Worm (Caenorhabditis elegans) whole organism, mixed stage, embryonic: ENCODE measurements around the gene Y54G9A.5.
A peak's percentile ranks its signal among the peaks of the same experiment; 100 is the strongest.

Experiments
- M03D4.4 ChIP-seq: sonication (generic microtip); optimal IDR thresholded peaks from 2 replicates; lab custom pipeline; 2017; ENCODE audit warnings: mild to moderate bottlenecking, missing genetic modification characterization, missing compliant biosample characterization
- bed-3 ChIP-seq: fragments of 200-800 bp; sonication (Bioruptor generic); optimal IDR thresholded peaks from 3 replicates; lab custom pipeline; 2018; ENCODE audit warnings: mild to moderate bottlenecking, missing genetic modification characterization, moderate library complexity, missing compliant biosample characterization
- ceh-39 ChIP-seq: fragments of 150-350 bp; optimal IDR thresholded peaks from 2 replicates; lab custom pipeline; 2014; ENCODE audit warnings: missing biosample characterization, missing genetic modification characterization
- ceh-43 ChIP-seq: fragments of 200-800 bp; sonication (Bioruptor generic); optimal IDR thresholded peaks from 2 replicates; lab custom pipeline; 2018; ENCODE audit warnings: mild to moderate bottlenecking, missing genetic modification characterization, moderate library complexity, missing compliant biosample characterization
- ceh-83 ChIP-seq: fragments of 200-800 bp; sonication (Bioruptor generic); optimal IDR thresholded peaks from 2 replicates; lab custom pipeline; 2018; ENCODE audit warnings: mild to moderate bottlenecking, missing genetic modification characterization, missing compliant biosample characterization
- ces-1 ChIP-seq: fragments of 150-350 bp; optimal IDR thresholded peaks from 2 replicates; lab custom pipeline; 2014; ENCODE audit warnings: missing biosample characterization, missing genetic modification reagents, missing genetic modification characterization
- cnd-1 ChIP-seq: fragments of 200-800 bp; sonication (Bioruptor generic); optimal IDR thresholded peaks from 2 replicates; lab custom pipeline; 2018; ENCODE audit warnings: mild to moderate bottlenecking, missing genetic modification characterization, missing compliant biosample characterization
- drap-1 ChIP-seq: fragments of 200-800 bp; sonication (Bioruptor generic); optimal IDR thresholded peaks from 3 replicates; lab custom pipeline; 2018; ENCODE audit warnings: mild to moderate bottlenecking, missing genetic modification characterization, missing compliant biosample characterization
- elt-1 ChIP-seq: sonication (generic microtip); optimal IDR thresholded peaks from 2 replicates; lab custom pipeline; 2017; ENCODE audit warnings: missing genetic modification characterization, mild to moderate bottlenecking, missing compliant biosample characterization, antibody characterized with exemption, moderate library complexity, borderline replicate concordance; ENCODE audit not compliant: insufficient read depth
- elt-3 ChIP-seq: fragments of 150-350 bp; optimal IDR thresholded peaks from 2 replicates; lab custom pipeline; 2014; ENCODE audit warnings: missing biosample characterization, missing genetic modification characterization
- flh-1 ChIP-seq: fragments of 200-800 bp; sonication (Bioruptor generic); optimal IDR thresholded peaks from 2 replicates; lab custom pipeline; 2018; ENCODE audit warnings: mild to moderate bottlenecking, missing genetic modification characterization, moderate library complexity, missing compliant biosample characterization
- ham-2 ChIP-seq: fragments of 200-800 bp; sonication (Bioruptor generic); optimal IDR thresholded peaks from 2 replicates; lab custom pipeline; 2018; ENCODE audit warnings: mild to moderate bottlenecking, missing genetic modification characterization, missing compliant biosample characterization
- lin-13 ChIP-seq: fragments of 150-350 bp; optimal IDR thresholded peaks from 2 replicates; lab custom pipeline; 2014; ENCODE audit warnings: missing biosample characterization, missing genetic modification characterization
- lin-32 ChIP-seq: fragments of 200-800 bp; sonication (Bioruptor generic); optimal IDR thresholded peaks from 2 replicates; lab custom pipeline; 2018; ENCODE audit warnings: mild to moderate bottlenecking, missing genetic modification characterization, missing compliant biosample characterization
- lsy-2 ChIP-seq: fragments of 150-350 bp; optimal IDR thresholded peaks from 2 replicates; lab custom pipeline; 2014; ENCODE audit warnings: missing biosample characterization, missing genetic modification characterization
- mep-1 ChIP-seq: fragments of 150-350 bp; optimal IDR thresholded peaks from 2 replicates; lab custom pipeline; 2017; ENCODE audit warnings: missing biosample characterization, missing genetic modification reagents, missing genetic modification characterization, inconsistent platforms
- mls-2 ChIP-seq: sonication (generic microtip); optimal IDR thresholded peaks from 2 replicates; lab custom pipeline; 2016; ENCODE audit warnings: mild to moderate bottlenecking, missing genetic modification characterization, moderate library complexity, missing compliant biosample characterization
- nhr-12 ChIP-seq: fragments of 150-350 bp; optimal IDR thresholded peaks from 2 replicates; lab custom pipeline; 2014; ENCODE audit warnings: missing biosample characterization, missing genetic modification characterization
- nhr-2 ChIP-seq: fragments of 150-350 bp; optimal IDR thresholded peaks from 2 replicates; lab custom pipeline; 2014; ENCODE audit warnings: missing biosample characterization, missing genetic modification characterization
- nhr-237 ChIP-seq: fragments of 150-350 bp; optimal IDR thresholded peaks from 2 replicates; lab custom pipeline; 2014; ENCODE audit warnings: missing biosample characterization, missing genetic modification characterization
- nhr-28 ChIP-seq: fragments of 150-350 bp; optimal IDR thresholded peaks from 2 replicates; lab custom pipeline; 2014; ENCODE audit warnings: missing biosample characterization, missing genetic modification characterization
- nhr-76 ChIP-seq: sonication (generic microtip); optimal IDR thresholded peaks from 2 replicates; lab custom pipeline; 2017; ENCODE audit warnings: missing biosample characterization, missing genetic modification characterization
- pha-4 ChIP-seq: fragments of 150-350 bp; optimal IDR thresholded peaks from 2 replicates; lab custom pipeline; 2018; ENCODE audit warnings: missing biosample characterization, missing genetic modification reagents, missing genetic modification characterization
- sem-2 ChIP-seq: fragments of 200-800 bp; sonication (Bioruptor generic); optimal IDR thresholded peaks from 2 replicates; lab custom pipeline; 2018; ENCODE audit warnings: mild to moderate bottlenecking, missing genetic modification characterization, missing compliant biosample characterization
- snpc-4 ChIP-seq: fragments of 150-350 bp; optimal IDR thresholded peaks from 2 replicates; lab custom pipeline; 2014; ENCODE audit warnings: missing biosample characterization, missing genetic modification characterization
- sptf-1 ChIP-seq: sonication (generic microtip); optimal IDR thresholded peaks from 2 replicates; lab custom pipeline; 2017; ENCODE audit warnings: mild to moderate bottlenecking, missing genetic modification characterization, moderate library complexity, missing compliant biosample characterization
- tbx-8 ChIP-seq: fragments of 200-800 bp; sonication (Bioruptor generic); optimal IDR thresholded peaks from 2 replicates; lab custom pipeline; 2018; ENCODE audit warnings: mild to moderate bottlenecking, missing genetic modification characterization, moderate library complexity, missing compliant biosample characterization
- unc-120 ChIP-seq: sonication (generic microtip); optimal IDR thresholded peaks from 2 replicates; lab custom pipeline; 2017; ENCODE audit warnings: missing genetic modification characterization, missing compliant biosample characterization; ENCODE audit not compliant: poor library complexity, severe bottlenecking
- unc-39 ChIP-seq: fragments of 150-350 bp; optimal IDR thresholded peaks from 2 replicates; lab custom pipeline; 2014; ENCODE audit warnings: missing biosample characterization, missing genetic modification characterization
- unc-62 ChIP-seq: fragments of 150-350 bp; optimal IDR thresholded peaks from 2 replicates; lab custom pipeline; 2014; ENCODE audit warnings: missing biosample characterization, missing genetic modification reagents, missing genetic modification characterization
- zip-8 ChIP-seq: fragments of 150-350 bp; optimal IDR thresholded peaks from 2 replicates; lab custom pipeline; 2014; ENCODE audit warnings: missing biosample characterization, missing genetic modification characterization
- ztf-11 ChIP-seq: fragments of 150-350 bp; optimal IDR thresholded peaks from 2 replicates; lab custom pipeline; 2014; ENCODE audit warnings: missing biosample characterization, missing genetic modification characterization

Y54G9A.5 gene

DNA sequence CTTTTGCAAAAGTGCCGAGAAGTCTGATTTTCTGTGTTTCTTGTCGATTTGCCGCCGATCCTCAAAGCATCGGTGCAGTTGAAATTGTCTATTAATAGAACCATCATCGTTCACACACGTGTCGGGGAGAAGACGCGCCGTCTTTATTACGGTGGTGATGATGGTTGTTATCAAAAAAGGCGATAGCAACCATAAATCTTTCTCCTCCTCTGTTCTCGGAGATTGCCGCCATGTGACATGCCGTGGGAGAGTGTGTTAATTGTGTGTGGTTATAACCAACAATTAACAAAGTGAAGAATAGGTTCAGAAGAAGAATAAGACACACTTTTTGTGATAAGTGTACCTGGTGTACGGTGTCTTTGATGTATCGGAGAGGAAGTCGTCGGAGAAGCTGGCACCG lies 41.7 kb upstream of the Y54G9A.5 start:
- no peak for TF ChIP-seq ceh-43 (GFP tag; lab: Kevin White, UChicago)
- TF ChIP-seq ceh-39 (tag; lab: Kevin White, UChicago) = no peak
- no peak for TF ChIP-seq ceh-83 (GFP tag; lab: Kevin White, UChicago)
- no peak for TF ChIP-seq zip-8 (tag; lab: Kevin White, UChicago)
- no peak for TF ChIP-seq mls-2 (tag; lab: Kevin White, UChicago)
- no peak for TF ChIP-seq pha-4
- TF ChIP-seq mep-1 (tag; lab: Kevin White, UChicago) = no peak
- TF ChIP-seq nhr-2 (tag; lab: Kevin White, UChicago) = no peak
- no peak for TF ChIP-seq lin-32 (GFP tag; lab: Kevin White, UChicago)
- no peak for TF ChIP-seq nhr-76
- no peak for TF ChIP-seq unc-39 (tag; lab: Kevin White, UChicago)
- TF ChIP-seq ztf-11 (tag; lab: Kevin White, UChicago) = no peak
- no peak for TF ChIP-seq sem-2
- no peak for TF ChIP-seq lin-13 (tag; lab: Kevin White, UChicago)
- no peak for TF ChIP-seq bed-3
- no peak for TF ChIP-seq ces-1 (GFP tag; lab: Kevin White, UChicago)
- TF ChIP-seq nhr-237 = no peak
- no peak for TF ChIP-seq sptf-1 (tag; lab: Kevin White, UChicago)
- no peak for TF ChIP-seq ham-2 (GFP tag; lab: Kevin White, UChicago)
- TF ChIP-seq elt-3 (tag; lab: Kevin White, UChicago) = no peak

DNA sequence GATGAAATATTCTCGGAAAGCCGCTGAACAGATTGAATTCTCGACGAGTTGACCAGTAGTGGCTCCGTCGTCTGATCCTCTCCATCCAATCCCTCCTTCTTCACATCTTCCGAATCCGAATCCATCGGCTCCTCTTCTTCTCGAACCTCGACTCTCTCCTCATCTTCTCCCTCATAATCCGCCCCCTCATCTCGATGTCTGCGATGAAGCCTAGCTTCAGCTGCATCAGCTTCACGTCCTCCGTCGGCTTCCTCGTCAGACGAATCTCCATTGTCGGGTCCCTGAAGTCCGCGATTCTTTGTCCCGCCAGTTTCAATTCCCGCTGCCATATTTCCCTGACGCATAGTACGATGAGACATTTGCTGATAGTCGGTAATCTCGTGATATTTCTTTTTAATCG lies 37.2 kb upstream of the Y54G9A.5 start:
- TF ChIP-seq mep-1 (tag; lab: Kevin White, UChicago) (no peak), snpc-4 (tag; lab: Kevin White, UChicago) (no peak), ceh-83 (GFP tag; lab: Kevin White, UChicago) (no peak), ces-1 (GFP tag; lab: Kevin White, UChicago) (no peak), M03D4.4 (tag; lab: Kevin White, UChicago) (no peak), unc-39 (tag; lab: Kevin White, UChicago) (no peak), ceh-43 (GFP tag; lab: Kevin White, UChicago) (no peak), lin-32 (GFP tag; lab: Kevin White, UChicago) (no peak), sptf-1 (tag; lab: Kevin White, UChicago) (no peak), lin-13 (tag; lab: Kevin White, UChicago) (no peak), bed-3 (no peak), elt-3 (tag; lab: Kevin White, UChicago) (no peak)

DNA sequence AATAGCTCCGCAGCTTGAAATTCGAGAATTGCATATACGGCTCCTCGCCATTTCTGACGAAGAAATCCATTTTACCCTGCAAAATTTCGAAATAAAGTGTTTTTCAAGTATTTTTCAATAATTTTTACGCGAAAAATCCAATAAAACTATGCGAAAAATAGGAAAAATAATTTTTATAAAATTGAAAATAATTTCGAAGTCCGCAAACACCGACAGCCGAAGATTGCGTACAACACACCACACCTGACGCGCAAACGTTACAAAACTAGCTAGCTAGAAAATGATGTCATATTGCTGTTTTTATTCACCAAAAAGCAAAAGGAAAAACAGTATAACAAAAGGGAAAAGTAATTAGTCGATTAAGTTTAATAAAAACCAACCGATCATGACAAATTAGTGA lies 28.1 kb upstream of the Y54G9A.5 start, which contains the start of gene rpoa-1:
Gene rpoa-1 (minus strand): TSS at position 84 of the 400 bp plus-strand sequence.
- TF ChIP-seq mep-1 (tag; lab: Kevin White, UChicago) = peak; percentile 36
- TF ChIP-seq lin-32 (GFP tag; lab: Kevin White, UChicago) = no peak
- TF ChIP-seq nhr-2 (tag; lab: Kevin White, UChicago) = no peak
- TF ChIP-seq ces-1 (GFP tag; lab: Kevin White, UChicago) = peak; percentile 44

DNA sequence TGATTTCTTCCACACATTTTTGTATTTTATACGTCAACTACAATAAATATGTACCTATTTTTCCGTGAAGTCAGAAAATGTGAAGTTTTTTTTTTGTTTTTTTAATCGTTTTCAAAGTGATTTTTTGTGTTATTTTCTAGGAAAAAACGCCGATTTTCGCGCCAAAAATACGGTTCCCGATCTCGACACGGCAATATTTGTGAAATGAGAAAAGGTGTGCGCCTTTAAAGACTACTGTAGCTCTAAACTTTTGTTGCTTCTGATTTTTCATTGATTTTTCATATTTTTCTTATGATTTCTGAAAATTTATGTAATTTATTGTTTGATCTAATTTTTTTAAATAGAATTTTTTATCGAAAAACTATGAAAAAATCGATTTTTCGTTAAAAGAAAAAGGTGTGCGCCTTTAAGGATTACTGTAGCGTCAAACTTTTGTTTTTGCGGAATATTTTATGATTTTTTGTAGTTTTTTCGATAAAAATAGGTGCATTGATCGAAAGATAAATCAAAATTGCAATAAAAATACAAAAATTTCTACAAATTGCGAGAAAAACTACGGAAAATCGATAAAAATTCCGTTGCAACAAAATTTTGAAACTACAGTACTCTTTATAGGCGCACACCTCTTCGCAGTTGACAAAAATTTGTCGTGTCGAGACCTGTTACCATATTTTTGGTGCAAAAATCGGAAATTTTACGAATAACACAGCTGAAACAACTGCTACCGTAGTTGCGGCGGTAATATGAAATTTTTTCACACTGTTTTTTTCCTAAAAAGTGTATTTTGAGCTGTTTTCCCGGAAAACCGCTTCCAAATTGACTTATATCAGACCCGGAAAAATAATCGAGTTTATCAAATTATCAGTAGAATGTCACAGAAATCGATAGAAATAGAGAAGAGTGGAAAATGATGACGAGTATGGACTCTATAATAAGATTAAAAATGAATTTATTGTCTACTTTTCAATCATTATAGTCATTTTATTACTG lies 27.2 kb upstream of the Y54G9A.5 start, which contains the start of gene kqt-3:
Gene kqt-3 (plus strand): TSS at position 940 of the 990 bp plus-strand sequence.
- TF ChIP-seq nhr-76 = no peak
- no peak for TF ChIP-seq tbx-8
- no peak for TF ChIP-seq ceh-83 (GFP tag; lab: Kevin White, UChicago)
- TF ChIP-seq sptf-1 (tag; lab: Kevin White, UChicago) = no peak
- no peak for TF ChIP-seq drap-1 (GFP tag; lab: Kevin White, UChicago)
- TF ChIP-seq nhr-2 (tag; lab: Kevin White, UChicago) = no peak
- TF ChIP-seq ceh-43 (GFP tag; lab: Kevin White, UChicago) = no peak
- no peak for TF ChIP-seq elt-1 (tag; lab: Kevin White, UChicago)
- TF ChIP-seq mep-1 (tag; lab: Kevin White, UChicago) = no peak
- no peak for TF ChIP-seq unc-120
- no peak for TF ChIP-seq mls-2 (tag; lab: Kevin White, UChicago)
- no peak for TF ChIP-seq ztf-11 (tag; lab: Kevin White, UChicago)
- TF ChIP-seq snpc-4 (tag; lab: Kevin White, UChicago) = no peak

DNA sequence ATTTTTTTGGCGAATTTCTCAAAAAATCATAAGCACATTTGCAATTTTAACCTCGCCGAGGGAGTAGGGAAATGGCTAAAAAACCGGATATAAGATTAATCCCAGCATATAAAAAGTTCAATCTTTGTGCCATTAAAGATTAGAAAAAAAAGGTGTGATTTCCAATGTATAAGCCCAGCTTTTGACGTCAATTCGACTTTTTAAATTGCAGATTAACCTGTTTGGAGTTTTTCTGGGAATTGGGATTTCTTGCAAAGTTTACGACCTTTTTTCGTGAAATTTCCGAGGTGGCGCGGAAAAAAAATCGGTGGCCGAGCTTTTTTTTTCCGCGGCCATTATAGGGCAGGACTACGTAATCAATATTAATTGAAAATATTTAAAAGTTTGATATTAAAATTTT lies 25.1 kb upstream of the Y54G9A.5 start:
- TF ChIP-seq zip-8 (tag; lab: Kevin White, UChicago) = no peak
- TF ChIP-seq mls-2 (tag; lab: Kevin White, UChicago) = no peak
- TF ChIP-seq elt-3 (tag; lab: Kevin White, UChicago) = no peak
- TF ChIP-seq ham-2 (GFP tag; lab: Kevin White, UChicago) = no peak
- TF ChIP-seq unc-62 (GFP tag; lab: Kevin White, UChicago) = no peak
- TF ChIP-seq lsy-2 (tag; lab: Kevin White, UChicago) = no peak
- no peak for TF ChIP-seq lin-13 (tag; lab: Kevin White, UChicago)
- TF ChIP-seq nhr-12 (tag; lab: Kevin White, UChicago) = no peak
- TF ChIP-seq ceh-83 (GFP tag; lab: Kevin White, UChicago) = no peak
- no peak for TF ChIP-seq lin-32 (GFP tag; lab: Kevin White, UChicago)
- no peak for TF ChIP-seq nhr-28
- no peak for TF ChIP-seq tbx-8
- no peak for TF ChIP-seq ceh-39 (tag; lab: Kevin White, UChicago)
- TF ChIP-seq sem-2 = no peak
- no peak for TF ChIP-seq sptf-1 (tag; lab: Kevin White, UChicago)
- TF ChIP-seq nhr-237 = no peak
- no peak for TF ChIP-seq unc-39 (tag; lab: Kevin White, UChicago)
- no peak for TF ChIP-seq cnd-1 (tag; lab: Kevin White, UChicago)
- no peak for TF ChIP-seq flh-1
